Worm (Caenorhabditis elegans): ENCODE measurements around the gene chil-4.

DNA sequence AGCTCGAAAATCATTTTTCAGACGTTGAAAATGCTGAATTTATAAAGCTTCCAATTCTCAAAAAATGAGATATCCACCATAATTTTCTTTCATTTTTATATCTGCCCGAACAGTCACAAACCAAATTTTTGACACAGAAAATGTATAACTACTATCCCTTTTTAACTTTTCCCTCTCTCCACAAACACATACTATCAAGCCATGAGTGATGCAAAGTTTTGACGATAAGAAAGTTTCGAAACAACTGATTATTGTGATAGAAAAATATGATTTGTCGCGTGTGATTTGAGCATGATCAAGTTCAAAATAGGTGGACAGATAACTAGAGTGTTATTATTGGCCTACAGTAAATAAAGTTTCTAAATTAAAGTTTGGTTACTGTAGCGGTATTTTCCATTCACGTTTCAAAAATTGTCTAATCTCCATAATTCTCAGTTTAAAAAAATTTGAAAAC, 48.0 kb downstream of the chil-4 start, which contains the start of gene cyp-13A8:
- TF ChIP-seq ama-1 (optimal IDR thresholded peaks at IDR 0.05), result no peak
- TF ChIP-seq flt-1 (GFP tag; IDR thresholded peaks at IDR 0.05), result no peak
- no peak for TF ChIP-seq ets-7 (tag; optimal IDR thresholded peaks at IDR 0.05)
- TF ChIP-seq tbx-37 (GFP tag; conservative IDR thresholded peaks at IDR 0.05), result no peak
- TF ChIP-seq B0310.2 (tag; optimal IDR thresholded peaks at IDR 0.05), result no peak
- no peak for TF ChIP-seq tbx-11 (GFP tag; IDR thresholded peaks at IDR 0.05)
- no peak for TF ChIP-seq ceh-36 (tag; optimal IDR thresholded peaks at IDR 0.05)
- TF ChIP-seq aly-1 (tag; optimal IDR thresholded peaks at IDR 0.05), result no peak
- no peak for TF ChIP-seq scrt-1 (GFP tag; IDR thresholded peaks at IDR 0.05)
- no peak for TF ChIP-seq hmg-4 (GFP tag; optimal IDR thresholded peaks at IDR 0.05)
- no peak for TF ChIP-seq sea-1 (GFP tag; conservative IDR thresholded peaks at IDR 0.05)
